In the genomic region with DNA sequence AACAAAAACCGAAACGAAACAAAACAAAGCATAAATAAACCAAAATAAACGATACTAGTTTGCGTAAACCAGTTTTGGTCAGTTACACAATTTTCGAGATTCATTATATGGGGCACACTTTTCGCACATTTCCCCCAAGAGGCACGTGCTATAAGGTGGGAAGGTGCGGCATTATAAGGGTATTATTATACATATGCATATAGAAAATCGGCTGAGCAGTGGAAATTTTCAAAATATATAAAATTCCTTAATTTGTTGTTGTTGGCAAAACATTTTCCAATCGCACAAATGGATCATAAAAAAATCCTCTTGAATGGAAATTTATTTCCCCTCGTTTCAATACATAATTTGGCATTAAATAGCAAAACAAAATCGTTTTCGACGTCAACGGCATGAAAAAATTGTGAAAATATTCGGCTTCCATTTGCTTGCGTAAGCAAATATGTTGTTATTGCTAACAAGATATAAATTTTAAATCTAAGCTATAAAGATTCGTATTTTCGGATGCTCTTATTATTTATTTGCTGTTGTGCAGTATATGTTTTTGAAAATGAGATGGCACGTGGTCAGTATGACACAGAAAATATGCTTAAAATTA, we compare ENCODE assay signal across 3 fruit fly cellular contexts.
A peak's percentile ranks its signal among the peaks of the same experiment; 100 is the strongest.
TF ChIP-seq lines count a peak whose summit lies in the region.

No protein-coding gene starts in this region.

- no peak for TF ChIP-seq CTCF in whole organism, embryonic (GFP tag; optimal IDR thresholded peaks at IDR 0.05; lab: Kevin White, UChicago)

TF ChIP-seq in whole organism, adult, 20 proteins besides CTCF, POLR2A, EP300 and RAD21:
- TF ChIP-seq Hr96 (GFP tag; optimal IDR thresholded peaks at IDR 0.05; lab: Kevin White, UChicago) (no peak), kay (GFP tag; lab: Kevin White, UChicago; ENCODE audit: borderline replicate concordance) (peak; percentile 58)
TF ChIP-seq in whole organism, adult: peak in this region for 1.

TF ChIP-seq in whole organism, embryonic, 481 proteins besides CTCF, POLR2A, EP300 and RAD21:
- no peak for TF ChIP-seq danr (GFP tag; IDR thresholded peaks at IDR 0.05; lab: Robert Waterston, UW)
- peak; percentile 78 for TF ChIP-seq sd (tag; optimal IDR thresholded peaks at IDR 0.05; lab: Kevin White, UChicago)
- TF ChIP-seq Pdp1 (GFP tag; optimal IDR thresholded peaks at IDR 0.05; lab: Kevin White, UChicago), result peak in 1 of 2 experiments; percentile 50
- TF ChIP-seq wek (GFP tag; optimal IDR thresholded peaks at IDR 0.05; lab: Kevin White, UChicago), result no peak
- no peak for TF ChIP-seq CG1024 (GFP tag; IDR thresholded peaks at IDR 0.05; lab: Robert Waterston, UW)
- TF ChIP-seq sens (GFP tag; lab: Kevin White, UChicago), result peak; percentile 29
- TF ChIP-seq abd-A (tag; optimal IDR thresholded peaks at IDR 0.05; lab: Kevin White, UChicago), result peak; percentile 40
- no peak for TF ChIP-seq CG17186 (GFP tag; optimal IDR thresholded peaks at IDR 0.05; lab: Kevin White, UChicago)
- no peak for TF ChIP-seq z (GFP tag; IDR thresholded peaks at IDR 0.05; lab: Robert Waterston, UW)
- no peak for TF ChIP-seq dpn (GFP tag; optimal IDR thresholded peaks at IDR 0.05; lab: Kevin White, UChicago)
- TF ChIP-seq cwo (GFP tag; optimal IDR thresholded peaks at IDR 0.05; lab: Kevin White, UChicago), result peak; percentile 66
TF ChIP-seq in whole organism, embryonic: peak in this region for 5.

TF ChIP-seq in whole organism, pupa, 21 proteins besides CTCF, POLR2A, EP300 and RAD21:
- TF ChIP-seq Pif1A (GFP tag; optimal IDR thresholded peaks at IDR 0.05; lab: Kevin White, UChicago) (no peak), D1 (tag; optimal IDR thresholded peaks at IDR 0.05; lab: Kevin White, UChicago) (peak; percentile 28), CG4496 (GFP tag; IDR thresholded peaks at IDR 0.05; lab: Robert Waterston, UW) (no peak)
